Worm (Caenorhabditis elegans): ENCODE results near the gene B0361.3.

Gene B0361.3

ce11 chrIII:7299466-7299865, 18.2 kb downstream of the B0361.3 start, which contains the start of the genes B0361.14 and B0361.9:
Gene B0361.14 (minus strand): TSS chrIII:7299531.
Gene B0361.9 (minus strand): TSS chrIII:7299631.
- TF ChIP-seq him-1 (tag; optimal IDR thresholded peaks at IDR 0.05) (no peak), W03F9.2 (tag; optimal IDR thresholded peaks at IDR 0.05) (no peak), dao-5 (tag; optimal IDR thresholded peaks at IDR 0.05) (no peak)

DNA sequence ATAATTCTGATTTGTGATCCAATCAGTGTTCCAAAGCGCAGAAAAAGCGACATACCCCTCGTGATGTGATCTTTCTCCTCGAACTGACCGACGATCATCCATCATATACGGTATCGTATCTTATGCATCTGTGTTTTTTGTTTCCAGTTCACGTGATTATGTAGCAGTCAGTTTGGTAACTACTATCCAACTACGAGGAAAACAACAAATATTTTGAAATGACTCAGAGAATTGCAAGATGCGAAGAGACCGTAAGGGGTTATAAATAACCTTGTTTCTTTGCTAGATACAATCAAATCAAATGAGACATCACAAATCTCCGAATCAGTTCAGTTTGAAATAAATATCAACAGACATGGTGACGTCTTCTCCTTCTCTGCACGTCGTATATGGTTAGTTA, 18.9 kb downstream of the B0361.3 start:
- TF ChIP-seq W03F9.2 (tag; optimal IDR thresholded peaks at IDR 0.05), result no peak
- TF ChIP-seq him-1 (tag; optimal IDR thresholded peaks at IDR 0.05), result no peak
- no peak for TF ChIP-seq dao-5 (tag; optimal IDR thresholded peaks at IDR 0.05)

- no peak for TF ChIP-seq him-1 (tag; optimal IDR thresholded peaks at IDR 0.05)
- no peak for TF ChIP-seq dao-5 (tag; optimal IDR thresholded peaks at IDR 0.05)
- no peak for TF ChIP-seq W03F9.2 (tag; optimal IDR thresholded peaks at IDR 0.05)
Measured at ce11 chrIII:7300763-7301162, 19.5 kb downstream of the B0361.3 start.

- TF ChIP-seq him-1 (tag; optimal IDR thresholded peaks at IDR 0.05) (no peak), W03F9.2 (tag; optimal IDR thresholded peaks at IDR 0.05) (no peak), dao-5 (tag; optimal IDR thresholded peaks at IDR 0.05) (no peak)
Measured at ce11 chrIII:7301668-7302067, 20.4 kb downstream of the B0361.3 start.

- TF ChIP-seq W03F9.2 (tag; optimal IDR thresholded peaks at IDR 0.05) (no peak), him-1 (tag; optimal IDR thresholded peaks at IDR 0.05) (no peak)
Measured at ce11 chrIII:7304961-7305648, 23.8 kb downstream of the B0361.3 start.

ce11 chrIII:7305649-7305977, 24.4 kb downstream of the B0361.3 start:
- TF ChIP-seq him-1 (tag; optimal IDR thresholded peaks at IDR 0.05) (no peak), dao-5 (tag; optimal IDR thresholded peaks at IDR 0.05) (no peak), W03F9.2 (tag; optimal IDR thresholded peaks at IDR 0.05) (no peak)

DNA sequence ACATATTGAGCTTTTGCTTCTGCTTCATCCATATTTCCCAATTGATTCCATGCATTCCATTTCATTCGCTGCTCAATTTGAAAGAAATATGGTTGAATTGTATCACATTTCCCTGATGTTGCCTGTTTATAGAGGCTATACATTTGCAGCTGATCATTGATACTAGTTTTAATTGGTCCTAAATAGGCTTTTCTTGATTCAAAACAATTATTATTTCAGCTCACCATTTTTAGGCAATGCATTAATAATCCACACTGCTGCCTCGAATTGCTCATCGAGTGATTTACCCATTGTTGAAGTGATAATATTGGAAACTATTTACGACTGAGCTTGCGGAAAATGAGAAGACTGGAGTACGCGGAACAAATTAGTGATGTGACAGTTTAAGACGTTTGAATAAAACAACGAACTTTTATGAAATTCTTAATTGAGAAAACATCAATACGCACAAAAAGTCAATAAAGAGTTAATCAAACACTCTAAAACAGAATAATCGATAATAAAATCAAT, 27.4 kb downstream of the B0361.3 start, which contains the start of gene acbp-4:
TSS of gene acbp-4 (minus strand) at position 510 of the 510 bp plus-strand sequence.
- TF ChIP-seq dao-5 (tag; optimal IDR thresholded peaks at IDR 0.05) (no peak), him-1 (tag; optimal IDR thresholded peaks at IDR 0.05) (no peak), W03F9.2 (tag; optimal IDR thresholded peaks at IDR 0.05) (no peak)

DNA sequence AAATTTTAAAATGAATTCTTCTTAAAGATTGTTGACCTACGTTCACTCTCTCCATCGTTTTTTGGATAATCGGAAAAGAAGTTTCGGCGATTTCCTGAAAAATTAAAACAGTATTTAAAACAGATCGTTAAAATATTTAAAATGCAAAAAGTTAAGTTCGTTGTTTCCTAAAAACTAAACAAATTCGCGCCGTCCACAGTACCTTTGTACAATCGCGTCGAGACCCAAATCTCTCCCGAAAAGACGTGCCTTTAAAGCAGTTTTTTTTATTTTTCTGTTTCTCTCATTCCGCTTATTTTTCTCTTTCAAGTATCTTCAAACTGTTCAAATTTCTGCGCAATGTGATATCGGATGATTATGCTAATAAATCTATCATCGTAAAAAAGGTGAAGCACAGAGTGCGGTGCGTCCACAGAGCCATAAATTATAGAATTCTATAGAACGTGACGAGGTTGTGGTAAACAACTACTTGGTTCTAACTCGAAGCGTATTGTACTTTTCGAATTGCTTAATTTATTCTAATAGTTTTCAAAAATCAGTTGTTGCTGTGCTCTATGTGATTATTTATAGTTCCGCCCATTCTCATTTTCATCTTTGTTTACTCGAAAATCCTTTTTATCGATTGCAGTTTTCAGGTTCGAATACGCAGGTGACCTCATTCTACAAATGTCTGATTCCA, 29.5 kb downstream of the B0361.3 start, which contains the start of the genes F56C9.6 and F56C9.3:
TSS of gene F56C9.6 (minus strand) at position 112 of the 679 bp plus-strand sequence.
TSS of gene F56C9.3 (plus strand) at position 629 of the 679 bp plus-strand sequence.
- TF ChIP-seq W03F9.2 (tag; optimal IDR thresholded peaks at IDR 0.05), result no peak
- TF ChIP-seq him-1 (tag; optimal IDR thresholded peaks at IDR 0.05), result no peak
- no peak for TF ChIP-seq dao-5 (tag; optimal IDR thresholded peaks at IDR 0.05)

DNA sequence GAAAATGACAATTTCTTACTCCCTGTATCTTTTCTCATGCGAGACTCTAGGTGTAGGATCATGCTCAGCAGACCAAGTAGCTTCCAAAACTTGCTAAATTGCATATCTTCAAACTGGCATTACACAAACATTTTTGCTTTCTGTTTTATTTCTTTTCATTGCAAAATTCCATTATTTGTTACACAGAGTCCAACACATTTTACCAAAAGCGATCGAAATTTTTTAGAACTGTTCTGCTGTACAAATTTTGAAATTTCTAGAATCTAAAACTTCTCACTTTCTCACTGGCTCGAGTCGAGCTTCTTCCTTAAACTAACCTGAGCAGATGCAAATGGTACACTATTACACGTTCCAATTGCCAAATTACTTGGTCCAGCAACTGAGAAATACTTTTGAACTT, 33.2 kb downstream of the B0361.3 start:
- TF ChIP-seq W03F9.2 (tag; optimal IDR thresholded peaks at IDR 0.05) (no peak), dao-5 (tag; optimal IDR thresholded peaks at IDR 0.05) (no peak), him-1 (tag; optimal IDR thresholded peaks at IDR 0.05) (no peak)

DNA sequence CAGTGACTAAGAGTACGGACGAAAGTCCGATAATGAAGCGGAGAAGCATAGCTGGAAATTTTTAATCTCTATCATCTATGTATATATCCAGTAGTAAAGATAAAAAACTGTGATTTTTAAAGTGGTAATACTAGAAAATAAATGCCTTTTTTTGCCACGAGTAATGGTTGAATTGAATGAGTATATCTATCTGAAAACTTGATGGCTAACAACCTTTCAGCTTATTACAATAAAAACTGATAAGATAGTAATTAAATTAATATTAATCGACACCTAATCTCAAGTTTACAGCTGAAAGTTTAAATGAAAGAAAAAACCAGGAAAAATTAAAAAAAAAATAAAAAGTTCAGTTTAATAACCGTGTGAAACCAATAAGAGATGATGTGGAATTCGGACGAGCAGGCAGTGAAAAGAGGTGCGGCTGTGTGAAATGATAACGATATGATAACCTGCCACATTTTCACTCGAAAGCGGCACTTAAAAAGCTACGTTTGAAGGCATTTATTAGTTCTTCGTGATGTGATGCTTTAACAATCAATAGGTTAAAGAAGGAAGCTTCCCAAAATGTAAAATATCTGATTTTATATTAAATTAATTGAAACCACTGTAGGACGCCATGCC, 33.8 kb downstream of the B0361.3 start, which contains the start of gene nspg-6:
TSS of gene nspg-6 (minus strand) at position 51 of the 621 bp plus-strand sequence.
- no peak for TF ChIP-seq dao-5 (tag; optimal IDR thresholded peaks at IDR 0.05)
- TF ChIP-seq W03F9.2 (tag; optimal IDR thresholded peaks at IDR 0.05), result no peak
- no peak for TF ChIP-seq him-1 (tag; optimal IDR thresholded peaks at IDR 0.05)

- TF ChIP-seq dao-5 (tag; optimal IDR thresholded peaks at IDR 0.05) (no peak), W03F9.2 (tag; optimal IDR thresholded peaks at IDR 0.05) (no peak), him-1 (tag; optimal IDR thresholded peaks at IDR 0.05) (no peak)
Measured at ce11 chrIII:7317354-7317753, 36.1 kb downstream of the B0361.3 start.

ce11 chrIII:7319390-7319789, 38.1 kb downstream of the B0361.3 start, which contains the start of gene F56C9.8:
Gene F56C9.8 (minus strand): TSS chrIII:7319509.
- TF ChIP-seq W03F9.2 (tag; optimal IDR thresholded peaks at IDR 0.05) (no peak), dao-5 (tag; optimal IDR thresholded peaks at IDR 0.05) (no peak), him-1 (tag; optimal IDR thresholded peaks at IDR 0.05) (no peak)

ce11 chrIII:7322018-7322417, 40.8 kb downstream of the B0361.3 start:
- no peak for TF ChIP-seq him-1 (tag; optimal IDR thresholded peaks at IDR 0.05)
- no peak for TF ChIP-seq dao-5 (tag; optimal IDR thresholded peaks at IDR 0.05)
- TF ChIP-seq W03F9.2 (tag; optimal IDR thresholded peaks at IDR 0.05), result no peak

DNA sequence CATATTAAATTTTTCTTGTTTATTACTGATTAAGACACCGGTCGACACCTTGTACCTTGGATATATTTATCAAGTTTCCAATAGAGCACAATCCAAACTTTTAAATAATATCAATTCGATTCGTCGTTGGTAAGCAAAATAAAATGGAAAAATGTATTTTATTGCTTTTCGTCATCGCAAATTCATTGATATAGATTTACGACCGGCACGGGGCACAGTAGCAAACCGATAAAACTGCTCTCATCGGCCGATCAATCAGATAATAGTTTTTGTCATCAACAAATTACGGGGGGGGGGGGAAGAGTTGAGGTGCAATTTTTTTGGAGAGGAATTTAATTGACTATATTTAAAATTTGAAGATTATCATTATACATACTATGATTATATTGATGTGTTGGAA, 42.1 kb downstream of the B0361.3 start:
- TF ChIP-seq him-1 (tag; optimal IDR thresholded peaks at IDR 0.05) (no peak), dao-5 (tag; optimal IDR thresholded peaks at IDR 0.05) (no peak), W03F9.2 (tag; optimal IDR thresholded peaks at IDR 0.05) (no peak)
